Worm (Caenorhabditis elegans) whole organism, early embryonic: ENCODE measurements around the gene srxa-7.

Experiments
- B0310.2 ChIP-seq: sonication (generic microtip); optimal IDR thresholded peaks from 2 replicates; lab custom pipeline; 2016; ENCODE audit warnings: mild to moderate bottlenecking, missing genetic modification characterization, missing compliant biosample characterization
- aly-1 ChIP-seq: sonication (generic microtip); optimal IDR thresholded peaks from 2 replicates; lab custom pipeline; 2016; ENCODE audit warnings: missing genetic modification characterization, missing compliant biosample characterization
- ama-1 ChIP-seq: fragments of 150-350 bp; optimal IDR thresholded peaks from 2 replicates; lab custom pipeline; 2014
- ceh-13 ChIP-seq: fragments of 200-800 bp; sonication (Bioruptor generic); optimal IDR thresholded peaks from 2 replicates; lab custom pipeline; 2018; ENCODE audit warnings: mild to moderate bottlenecking, missing genetic modification characterization, missing compliant biosample characterization
- ceh-36 ChIP-seq: sonication (generic microtip); optimal IDR thresholded peaks from 2 replicates; lab custom pipeline; 2016; ENCODE audit warnings: missing genetic modification characterization, inconsistent platforms, missing compliant biosample characterization
- flt-1 ChIP-seq: fragments of 200-800 bp; sonication (Bioruptor generic); IDR thresholded peaks from 2 replicates; pipeline ENCODE4 v1.3.6; 2022; ENCODE audit warnings: missing genetic modification characterization, missing compliant biosample characterization
- hmbx-1 ChIP-seq: sonication (generic microtip); optimal IDR thresholded peaks from 2 replicates; lab custom pipeline; 2016; ENCODE audit warnings: mild to moderate bottlenecking, missing genetic modification characterization, missing compliant biosample characterization
- hnd-1 ChIP-seq: sonication (generic microtip); optimal IDR thresholded peaks from 2 replicates; lab custom pipeline; 2016; ENCODE audit warnings: missing genetic modification characterization, missing compliant biosample characterization
- scrt-1 ChIP-seq: fragments of 200-800 bp; sonication (Bioruptor generic); IDR thresholded peaks from 2 replicates; pipeline ENCODE4 v1.3.6; 2022; ENCODE audit warnings: missing genetic modification characterization, missing compliant biosample characterization
- sea-1 ChIP-seq: fragments of 200-800 bp; sonication (Bioruptor generic); conservative IDR thresholded peaks from 2 replicates; pipeline ENCODE4 v1.3.6; 2022; ENCODE audit warnings: missing genetic modification characterization, missing compliant biosample characterization
- tbx-11 ChIP-seq: fragments of 200-800 bp; sonication (Bioruptor generic); IDR thresholded peaks from 2 replicates; pipeline ENCODE4 v1.3.6; 2022; ENCODE audit warnings: missing genetic modification characterization, missing compliant biosample characterization
- tra-4 ChIP-seq: sonication (generic microtip); optimal IDR thresholded peaks from 2 replicates; lab custom pipeline; 2017; ENCODE audit warnings: missing genetic modification characterization, missing compliant biosample characterization

ce11 chrV:16277918-16278317 lies 29.4 kb upstream of the srxa-7 start, which contains the start of gene cyp-37B1:
- TF ChIP-seq tbx-11 (no peak), ama-1 (lab: Kevin White, UChicago) (no peak), scrt-1 (GFP tag; lab: Robert Waterston, UW) (no peak), ceh-13 (no peak), B0310.2 (no peak), sea-1 (GFP tag; lab: Robert Waterston, UW) (no peak), aly-1 (tag; lab: Kevin White, UChicago) (no peak), hnd-1 (tag; lab: Kevin White, UChicago) (no peak), flt-1 (GFP tag; lab: Robert Waterston, UW) (no peak), ceh-36 (tag; lab: Kevin White, UChicago) (no peak), tra-4 (tag; lab: Kevin White, UChicago) (no peak), hmbx-1 (tag; lab: Kevin White, UChicago) (no peak)
